Fruit fly (Drosophila melanogaster) whole organism, embryonic: ENCODE data around the gene CG18649.
A peak's percentile ranks its signal among the peaks of the same experiment; 100 is the strongest.

Experiments
- Atf-2 ChIP-seq: fragments of 200-800 bp; sonication (Bioruptor generic); optimal IDR thresholded peaks from 2 replicates; lab custom pipeline; 2016; ENCODE audit warnings: missing biosample characterization, missing genetic modification characterization
- CG11093 ChIP-seq: fragments of 200-800 bp; sonication (Bioruptor generic); IDR thresholded peaks from 3 replicates; pipeline ENCODE4 v1.3.6; 2022; ENCODE audit warnings: missing biosample characterization, missing genetic modification characterization
- CG11456 ChIP-seq: fragments of 200-800 bp; sonication (Bioruptor generic); IDR thresholded peaks from 3 replicates; pipeline ENCODE4 v1.3.6; 2022; ENCODE audit warnings: missing biosample characterization, missing genetic modification characterization
- CG13123 ChIP-seq: fragments of 200-800 bp; sonication (Bioruptor generic); optimal IDR thresholded peaks from 2 replicates; lab custom pipeline; 2016; ENCODE audit warnings: missing biosample characterization, missing genetic modification characterization
- CG15011 ChIP-seq: fragments of 200-800 bp; sonication (Bioruptor generic); optimal IDR thresholded peaks from 3 replicates; lab custom pipeline; 2018; ENCODE audit warnings: missing biosample characterization, mild to moderate bottlenecking, missing genetic modification characterization
- CG17568 ChIP-seq: fragments of 200-800 bp; sonication (Bioruptor generic); optimal IDR thresholded peaks from 2 replicates; lab custom pipeline; 2018; ENCODE audit warnings: missing biosample characterization, mild to moderate bottlenecking, missing genetic modification characterization, moderate library complexity
- CG18619 ChIP-seq: fragments of 200-800 bp; sonication (Bioruptor generic); optimal IDR thresholded peaks from 3 replicates; lab custom pipeline; 2017; ENCODE audit warnings: missing biosample characterization, mild to moderate bottlenecking, missing genetic modification characterization
- CG2120 ChIP-seq: fragments of 200-800 bp; sonication (Bioruptor generic); optimal IDR thresholded peaks from 3 replicates; lab custom pipeline; 2016; ENCODE audit warnings: missing biosample characterization, missing genetic modification characterization
- CG2129 ChIP-seq: fragments of 200-800 bp; sonication (Bioruptor generic); IDR thresholded peaks from 2 replicates; pipeline ENCODE4 v1.3.6; 2022; ENCODE audit warnings: missing biosample characterization, missing genetic modification characterization; ENCODE audit not compliant: partially characterized antibody
- CG2202 ChIP-seq: fragments of 200-800 bp; sonication (Bioruptor generic); optimal IDR thresholded peaks from 2 replicates; lab custom pipeline; 2018; ENCODE audit warnings: missing biosample characterization, mild to moderate bottlenecking, missing genetic modification characterization
- CG30020 ChIP-seq: fragments of 200-800 bp; optimal IDR thresholded peaks from 2 replicates; lab custom pipeline; 2019; ENCODE audit warnings: missing biosample characterization, mild to moderate bottlenecking, missing genetic modification characterization, moderate library complexity
- CG3726 ChIP-seq: fragments of 200-800 bp; sonication (Bioruptor generic); IDR thresholded peaks from 3 replicates; pipeline ENCODE4, ENCODE4 v1.3.6; 2022; ENCODE audit warnings: missing biosample characterization, missing genetic modification characterization
- CG4404 ChIP-seq: fragments of 200-800 bp; sonication (Bioruptor generic); IDR thresholded peaks from 2 replicates; pipeline ENCODE4 v1.3.6; 2022; ENCODE audit warnings: missing biosample characterization, missing genetic modification characterization
- CG4617 ChIP-seq: fragments of 200-800 bp; sonication (Bioruptor generic); optimal IDR thresholded peaks from 3 replicates; lab custom pipeline; 2016; ENCODE audit warnings: missing biosample characterization, missing genetic modification characterization, borderline replicate concordance
- CG6254 ChIP-seq: fragments of 200-800 bp; sonication (Bioruptor generic); optimal IDR thresholded peaks from 3 replicates; lab custom pipeline; 2017; ENCODE audit warnings: mild to moderate bottlenecking, missing biosample characterization, missing genetic modification reagents, missing genetic modification characterization
- D19A ChIP-seq: fragments of 200-800 bp; optimal IDR thresholded peaks from 3 replicates; lab custom pipeline; 2019; ENCODE audit warnings: missing biosample characterization, mild to moderate bottlenecking, missing genetic modification characterization, moderate library complexity
- Deaf1 ChIP-seq: fragments of 200-800 bp; optimal IDR thresholded peaks from 3 replicates; lab custom pipeline; 2019; ENCODE audit warnings: missing biosample characterization, mild to moderate bottlenecking, missing genetic modification characterization, moderate library complexity
- Dp ChIP-seq: fragments of 200-800 bp; sonication (Bioruptor generic); optimal IDR thresholded peaks from 2 replicates; lab custom pipeline; 2018; ENCODE audit warnings: missing biosample characterization, mild to moderate bottlenecking, missing genetic modification characterization, moderate library complexity
- HLH54F ChIP-seq: fragments of 200-800 bp; sonication (Bioruptor generic); optimal IDR thresholded peaks from 3 replicates; lab custom pipeline; 2016; ENCODE audit warnings: missing biosample characterization, missing genetic modification characterization
- HLHmδ ChIP-seq: fragments of 200-800 bp; sonication (Bioruptor generic); optimal IDR thresholded peaks from 2 replicates; lab custom pipeline; 2018; ENCODE audit warnings: missing biosample characterization, mild to moderate bottlenecking, missing genetic modification characterization, moderate library complexity
- Hr39 ChIP-seq: fragments of >200 bp; optimal IDR thresholded peaks from 2 replicates; lab custom pipeline; 2017
- MBD-R2 ChIP-seq: fragments of 200-800 bp; sonication (Bioruptor generic); IDR thresholded peaks from 2 replicates; pipeline ENCODE4 v1.3.6; 2022; ENCODE audit warnings: missing biosample characterization, missing genetic modification characterization
- Med ChIP-seq: fragments of 200-800 bp; sonication (Bioruptor generic); peaks from one replicate; lab custom pipeline; 2016; ENCODE audit warnings: missing biosample characterization, missing genetic modification characterization, mild to moderate bottlenecking, inconsistent platforms, moderate library complexity
- Meics ChIP-seq: fragments of 200-800 bp; sonication (Bioruptor generic); optimal IDR thresholded peaks from 2 replicates; lab custom pipeline; 2017; ENCODE audit warnings: missing biosample characterization, mild to moderate bottlenecking, missing genetic modification characterization
- Nf-YB ChIP-seq: fragments of 200-800 bp; sonication (Bioruptor generic); optimal IDR thresholded peaks from 3 replicates; lab custom pipeline; 2019; ENCODE audit warnings: missing biosample characterization, mild to moderate bottlenecking, missing genetic modification characterization, moderate library complexity
- Sry-β ChIP-seq: fragments of 200-800 bp; sonication (Bioruptor generic); optimal IDR thresholded peaks from 2 replicates; lab custom pipeline; 2018; ENCODE audit warnings: missing biosample characterization, mild to moderate bottlenecking, missing genetic modification characterization, moderate library complexity
- Sry-δ ChIP-seq: fragments of 200-800 bp; sonication (Bioruptor generic); optimal IDR thresholded peaks from 2 replicates; lab custom pipeline; 2016; ENCODE audit warnings: missing biosample characterization, missing genetic modification characterization
- amos ChIP-seq: fragments of 200-800 bp; sonication (Bioruptor generic); IDR thresholded peaks from 2 replicates; pipeline ENCODE4 v1.3.6; 2022; ENCODE audit warnings: missing biosample characterization, missing genetic modification characterization; ENCODE audit not compliant: partially characterized antibody
- bab2 ChIP-seq: fragments of 200-800 bp; sonication (Bioruptor generic); optimal IDR thresholded peaks from 2 replicates; lab custom pipeline; 2016; ENCODE audit warnings: missing biosample characterization, missing genetic modification characterization
- bigmax ChIP-seq: fragments of 200-800 bp; sonication (Bioruptor generic); optimal IDR thresholded peaks from 2 replicates; lab custom pipeline; 2018; ENCODE audit warnings: missing biosample characterization, mild to moderate bottlenecking, missing genetic modification characterization
- disco-r ChIP-seq: fragments of 200-800 bp; sonication (Bioruptor generic); optimal IDR thresholded peaks from 2 replicates; lab custom pipeline; 2016; ENCODE audit warnings: missing biosample characterization, missing genetic modification characterization
- ftz-f1 ChIP-seq: fragments of 200-800 bp; sonication (Bioruptor generic); optimal IDR thresholded peaks from 2 replicates; lab custom pipeline; 2016; ENCODE audit warnings: missing biosample characterization, missing genetic modification characterization
- ken ChIP-seq: fragments of 200-800 bp; sonication (Bioruptor generic); IDR thresholded peaks from 3 replicates; pipeline ENCODE4 v1.3.6; 2022; ENCODE audit warnings: missing biosample characterization, missing genetic modification characterization
- mam ChIP-seq: fragments of 200-800 bp; sonication (Bioruptor generic); optimal IDR thresholded peaks from 3 replicates; lab custom pipeline; 2016; ENCODE audit warnings: missing biosample characterization, missing genetic modification characterization
- otp ChIP-seq: fragments of 200-800 bp; sonication (Bioruptor generic); IDR thresholded peaks from 3 replicates; pipeline ENCODE4, ENCODE4 v1.3.6; 2022; ENCODE audit warnings: missing biosample characterization, missing genetic modification characterization
- pho ChIP-seq: fragments of 200-800 bp; sonication (Bioruptor generic); optimal IDR thresholded peaks from 2 replicates; lab custom pipeline; 2016; ENCODE audit warnings: missing biosample characterization, missing genetic modification characterization
- sens ChIP-seq: fragments of 200-800 bp; sonication (Bioruptor generic); peaks from one replicate; lab custom pipeline; 2016; ENCODE audit warnings: missing biosample characterization, missing genetic modification characterization
- tgo ChIP-seq: fragments of 200-800 bp; sonication (Bioruptor generic); IDR thresholded peaks from 3 replicates; pipeline ENCODE4 v1.3.6; 2022; ENCODE audit warnings: missing biosample characterization, missing genetic modification characterization
- toy ChIP-seq: fragments of 200-800 bp; sonication (Bioruptor generic); IDR thresholded peaks from 2 replicates; pipeline ENCODE4 v1.3.6; 2022; ENCODE audit warnings: missing biosample characterization, missing genetic modification characterization
- ttk ChIP-seq: fragments of 200-800 bp; sonication (Bioruptor generic); IDR thresholded peaks from 2 replicates; pipeline ENCODE4 v2.1.2; 2022; ENCODE audit warnings: missing biosample characterization, missing genetic modification characterization

The CG18649 gene

DNA sequence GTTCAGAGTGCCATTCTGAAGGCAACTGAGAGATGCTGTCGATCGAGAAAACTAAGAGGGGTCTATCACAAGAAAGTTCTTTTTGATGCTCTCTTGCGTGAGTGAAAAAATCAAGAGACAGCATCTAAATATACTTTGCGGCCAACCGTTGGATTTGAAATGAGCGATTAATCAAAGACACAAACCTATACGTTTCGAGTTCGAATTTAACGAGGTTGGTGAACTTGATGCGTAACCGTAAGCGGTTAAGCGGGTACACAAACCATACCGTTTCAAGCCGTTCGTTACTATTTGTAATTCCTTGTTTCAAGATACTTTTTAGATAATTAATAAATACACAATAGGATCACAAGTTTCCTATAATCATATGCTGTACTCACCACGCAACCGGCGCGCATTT lies 18.2 kb upstream of the CG18649 start (continued):
- TF ChIP-seq Sry-δ (GFP tag; lab: Kevin White, UChicago) (peak; percentile 7), CG4617 (no peak), tgo (GFP tag; lab: Robert Waterston, UW) (no peak), Dp (peak; percentile 5), amos (GFP tag; lab: Robert Waterston, UW) (peak; percentile 19; the same call in 1 of the 2 replicates), Meics (GFP tag; lab: Kevin White, UChicago) (peak; percentile 90)

DNA sequence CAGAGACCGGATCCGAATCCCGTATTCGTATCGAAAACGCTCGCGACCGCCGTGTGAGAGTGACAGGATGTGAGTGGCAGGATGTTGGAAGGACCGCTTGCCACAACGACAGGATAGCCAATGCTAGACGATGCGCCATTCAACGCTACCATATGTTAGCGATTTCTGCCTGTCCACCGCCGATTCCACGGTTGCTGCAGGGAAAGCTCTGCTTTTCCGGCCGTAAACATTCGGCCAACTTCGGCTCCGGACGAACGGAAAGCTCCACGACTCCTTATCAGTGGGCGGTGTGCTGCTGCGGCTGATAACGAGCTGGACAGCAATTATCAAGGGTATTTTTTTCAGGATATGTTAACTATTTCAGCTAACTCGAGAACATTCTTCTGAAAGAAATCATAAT lies 10.9 kb upstream of the CG18649 start, which contains the start of gene Sytbeta:
TSS of gene Sytbeta (minus strand) at position 101 of the 400 bp plus-strand sequence.
- TF ChIP-seq Deaf1 (tag; lab: Kevin White, UChicago) (peak; percentile 89), disco-r (no peak), ttk (no peak), HLH54F (GFP tag; lab: Kevin White, UChicago) (no peak), CG2120 (GFP tag; lab: Kevin White, UChicago) (no peak), ken (0 out of 3 replicates have a peak, but pooled peaks have one; percentile 18), Nf-YB (GFP tag; lab: Kevin White, UChicago) (no peak), MBD-R2 (GFP tag; lab: Robert Waterston, UW) (no peak), CG11456 (0 out of 3 replicates have a peak, but pooled peaks have one; percentile 5), CG3726 (GFP tag; lab: Robert Waterston, UW) (0 out of 3 replicates have a peak, but pooled peaks have one; percentile 33), HLHmδ (no peak), toy (GFP tag; lab: Robert Waterston, UW) (no peak), bab2 (no peak), CG11093 (GFP tag; lab: Robert Waterston, UW) (0 out of 3 replicates have a peak, but pooled peaks have one; percentile 15), Atf-2 (GFP tag; lab: Kevin White, UChicago) (no peak), Hr39 (lab: Kevin White, UChicago) (no peak), CG15011 (GFP tag; lab: Kevin White, UChicago) (no peak), Med (GFP tag; lab: Kevin White, UChicago) (peak; percentile 62), CG17568 (GFP tag; lab: Kevin White, UChicago) (no peak), D19A (tag; lab: Kevin White, UChicago) (no peak), ftz-f1 (GFP tag; lab: Kevin White, UChicago) (no peak)
- TF ChIP-seq, all 482 proteins: peak for 6

DNA sequence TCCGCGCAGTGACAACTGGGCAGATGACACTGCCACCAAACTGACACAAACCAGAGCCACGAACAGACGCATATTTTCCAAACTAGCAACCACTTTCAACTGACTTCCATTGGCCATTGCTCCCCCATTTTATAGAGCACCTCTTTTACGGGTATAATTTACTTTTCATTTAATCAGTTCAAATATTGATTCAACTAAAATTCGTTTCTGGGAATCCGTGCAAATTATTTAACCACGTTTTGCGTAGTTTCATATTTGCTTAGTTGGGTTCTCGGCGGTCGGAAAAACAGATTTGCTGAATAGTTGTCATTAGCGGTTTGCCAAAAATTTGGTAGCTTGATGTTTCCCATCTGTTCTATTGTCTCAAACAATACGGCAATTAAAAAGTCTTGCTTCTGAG lies 7.7 kb upstream of the CG18649 start, which contains the start of gene CG13460:
TSS of gene CG13460 (minus strand) at position 101 of the 400 bp plus-strand sequence.
- TF ChIP-seq CG2202 (tag; lab: Kevin White, UChicago): no peak

dm6 chr3L:15054477-15054876 lies 542 bp upstream of the CG18649 start, which contains the start of gene EAChm:
Gene EAChm (plus strand): TSS chr3L:15054777.
- no peak for TF ChIP-seq CG2120 (GFP tag; lab: Kevin White, UChicago)
- peak; percentile 11 for TF ChIP-seq Meics (GFP tag; lab: Kevin White, UChicago)

- peak; percentile 50 for TF ChIP-seq sens (GFP tag; lab: Kevin White, UChicago)
- TF ChIP-seq CG18619 (GFP tag; lab: Kevin White, UChicago): no peak
Measured at dm6 chr3L:15053251-15053650, 684 bp downstream of the CG18649 start, which contains the start of gene CG43680. Gene CG43680 (minus strand): TSS chr3L:15053351.

dm6 chr3L:15052390-15052789 lies 1.5 kb downstream of the CG18649 start, which contains the start of gene CG13461:
Gene CG13461 (minus strand): TSS chr3L:15052490.
- TF ChIP-seq CG2129 (GFP tag; lab: Robert Waterston, UW) (no peak), Sry-β (no peak), bigmax (GFP tag; lab: Kevin White, UChicago) (no peak), otp (GFP tag; lab: Robert Waterston, UW) (no peak), CG4404 (GFP tag; lab: Robert Waterston, UW) (no peak), pho (no peak), CG6254 (no peak), CG30020 (tag; lab: Kevin White, UChicago) (no peak), mam (GFP tag; lab: Kevin White, UChicago) (no peak), CG13123 (GFP tag; lab: Kevin White, UChicago) (no peak)
